Worm (Caenorhabditis elegans): ENCODE measurements around the gene C34C6.3.

- TF ChIP-seq lin-13 (GFP tag; optimal IDR thresholded peaks at IDR 0.05), result no peak
- TF ChIP-seq ama-1 (optimal IDR thresholded peaks at IDR 0.05), result no peak
- TF ChIP-seq mxl-2 (GFP tag; conservative IDR thresholded peaks at IDR 0.05), result no peak
- TF ChIP-seq ceh-32 (tag; optimal IDR thresholded peaks at IDR 0.05; ENCODE audit: poor library complexity), result no peak
- TF ChIP-seq Y48G9A.11 (GFP tag; IDR thresholded peaks at IDR 0.05), result no peak
- TF ChIP-seq fos-1 (tag; optimal IDR thresholded peaks at IDR 0.05), result no peak
These were observed 30.2 kb upstream of the C34C6.3 start, which contains the start of the genes piga-1 and eif-2Bepsilon for ce11 chrII:8661539-8661938.
